Worm (Caenorhabditis elegans): ENCODE measurements around the gene cul-2.

cul-2 gene

DNA sequence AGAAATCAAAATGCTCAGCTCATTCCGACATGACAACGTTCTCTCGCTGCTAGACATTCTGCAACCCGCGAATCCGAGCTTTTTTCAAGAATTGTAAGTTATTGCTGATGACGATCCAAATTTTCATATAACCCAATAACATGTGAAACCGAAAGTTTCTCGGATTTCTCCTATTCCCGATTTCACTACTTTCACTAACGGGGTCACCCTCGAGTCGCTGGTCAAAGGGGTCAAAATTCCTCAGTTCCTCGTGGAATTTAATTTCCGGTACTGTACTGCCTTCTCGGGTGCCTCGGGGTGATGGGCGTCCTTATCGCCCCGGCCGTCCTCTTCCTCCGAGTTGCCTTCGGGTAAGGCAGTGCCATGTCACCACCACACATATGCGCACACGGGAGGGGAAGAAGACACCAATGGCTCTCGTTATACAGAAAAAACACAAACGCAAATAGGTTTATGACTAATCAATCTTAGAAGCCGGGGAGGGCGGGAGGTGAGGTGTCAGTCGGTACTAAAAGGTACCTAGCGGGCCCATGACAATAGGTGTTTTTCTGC, 33.2 kb downstream of the cul-2 start (continued):
- no peak for TF ChIP-seq attf-4 (tag; optimal IDR thresholded peaks at IDR 0.05)

DNA sequence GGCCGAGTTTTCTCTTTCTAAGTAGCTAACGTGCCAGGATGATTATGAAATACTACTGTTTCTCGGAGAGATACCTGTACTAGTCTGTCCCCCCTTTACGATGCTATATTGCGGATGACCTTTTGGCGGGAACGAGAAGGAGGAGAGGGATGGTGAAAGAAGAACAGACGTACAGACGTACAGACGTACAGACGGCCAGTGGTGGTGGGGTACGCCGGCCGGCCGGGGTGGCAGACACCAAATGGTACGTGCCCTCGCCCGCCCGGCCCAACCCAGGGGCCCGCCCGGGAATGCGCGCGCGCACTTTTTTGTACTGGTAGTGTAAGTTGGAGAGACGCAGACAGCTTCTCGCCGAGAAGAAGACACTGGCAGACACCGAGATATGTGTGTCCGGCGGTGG, 34.0 kb downstream of the cul-2 start:
- TF ChIP-seq nhr-111 (GFP tag; optimal IDR thresholded peaks at IDR 0.05) (no peak), mdl-1 (tag; optimal IDR thresholded peaks at IDR 0.05) (peak in 1 of 2 experiments; percentile 23), lin-15B (tag; optimal IDR thresholded peaks at IDR 0.05) (no peak), nhr-28 (tag; optimal IDR thresholded peaks at IDR 0.05) (no peak), zfp-3 (GFP tag; conservative IDR thresholded peaks at IDR 0.05) (no peak), nhr-237 (tag; optimal IDR thresholded peaks at IDR 0.05) (no peak), F49E8.2 (tag; optimal IDR thresholded peaks at IDR 0.05; ENCODE audit: borderline replicate concordance) (no peak), Y5F2A.4 (GFP tag; optimal IDR thresholded peaks at IDR 0.05) (no peak), Y75B8A.6 (GFP tag; IDR thresholded peaks at IDR 0.05) (no peak), nhr-77 (tag; optimal IDR thresholded peaks at IDR 0.05) (no peak), nhr-25 (tag; optimal IDR thresholded peaks at IDR 0.05; ENCODE audit: borderline replicate concordance, insufficient read depth) (peak; percentile 54), mxl-3 (GFP tag; optimal IDR thresholded peaks at IDR 0.05) (peak; percentile 11), unc-39 (tag; optimal IDR thresholded peaks at IDR 0.05) (no peak), ceh-62 (tag; optimal IDR thresholded peaks at IDR 0.05) (no peak), ceh-32 (tag; optimal IDR thresholded peaks at IDR 0.05; ENCODE audit: poor library complexity) (no peak), egl-43 (GFP tag; IDR thresholded peaks at IDR 0.05) (peak; percentile 83), dmd-6 (GFP tag; IDR thresholded peaks at IDR 0.05) (no peak), jun-1 (tag; optimal IDR thresholded peaks at IDR 0.05) (no peak), F26F4.8 (GFP tag; conservative IDR thresholded peaks at IDR 0.05) (no peak), spr-1 (tag; optimal IDR thresholded peaks at IDR 0.05) (peak; percentile 25), rbr-2 (tag; optimal IDR thresholded peaks at IDR 0.05) (peak; percentile 9), Y48G9A.11 (GFP tag; IDR thresholded peaks at IDR 0.05) (0 out of 2 replicates have a peak, but pooled peaks have one; percentile 5), lim-7 (GFP tag; IDR thresholded peaks at IDR 0.05) (peak; percentile 63; the same call in 1 of the 2 replicates), pqm-1 (tag; optimal IDR thresholded peaks at IDR 0.05) (no peak), ZK546.5 (tag; optimal IDR thresholded peaks at IDR 0.05) (no peak), fos-1 (tag; optimal IDR thresholded peaks at IDR 0.05) (no peak), mxl-2 (GFP tag; conservative IDR thresholded peaks at IDR 0.05) (no peak), spr-3 (GFP tag; optimal IDR thresholded peaks at IDR 0.05) (no peak), madf-9 (GFP tag; conservative IDR thresholded peaks at IDR 0.05) (no peak), nhr-42 (GFP tag; IDR thresholded peaks at IDR 0.05) (no peak), nhr-41 (GFP tag; IDR thresholded peaks at IDR 0.05) (no peak), nhr-76 (tag; optimal IDR thresholded peaks at IDR 0.05) (no peak), vab-7 (GFP tag; IDR thresholded peaks at IDR 0.05) (no peak), lin-39 (tag; optimal IDR thresholded peaks at IDR 0.05) (no peak), duxl-1 (tag; optimal IDR thresholded peaks at IDR 0.05; ENCODE audit: poor library complexity) (no peak), skn-1 (tag; optimal IDR thresholded peaks at IDR 0.05) (no peak), gei-8 (GFP tag; optimal IDR thresholded peaks at IDR 0.05) (no peak), attf-4 (tag; optimal IDR thresholded peaks at IDR 0.05) (no peak), D1046.2 (GFP tag; IDR thresholded peaks at IDR 0.05) (no peak), nhr-48 (tag; optimal IDR thresholded peaks at IDR 0.05) (no peak), saeg-2 (GFP tag; IDR thresholded peaks at IDR 0.05) (no peak), T20F7.1 (GFP tag; optimal IDR thresholded peaks at IDR 0.05) (no peak), ceh-44 (GFP tag; IDR thresholded peaks at IDR 0.05) (0 out of 2 replicates have a peak, but pooled peaks have one; percentile 14), ZK337.2 (GFP tag; IDR thresholded peaks at IDR 0.05) (no peak), daf-12 (tag; optimal IDR thresholded peaks at IDR 0.05) (no peak), snpc-1.2 (GFP tag; IDR thresholded peaks at IDR 0.05) (0 out of 2 replicates have a peak, but pooled peaks have one; percentile 39), tra-1 (GFP tag; IDR thresholded peaks at IDR 0.05) (no peak), dpl-1 (GFP tag; optimal IDR thresholded peaks at IDR 0.05) (no peak), lin-13 (GFP tag; optimal IDR thresholded peaks at IDR 0.05) (no peak)
